Worm (Caenorhabditis elegans): ENCODE measurements around the gene C08E8.9.

C08E8.9 gene

DNA sequence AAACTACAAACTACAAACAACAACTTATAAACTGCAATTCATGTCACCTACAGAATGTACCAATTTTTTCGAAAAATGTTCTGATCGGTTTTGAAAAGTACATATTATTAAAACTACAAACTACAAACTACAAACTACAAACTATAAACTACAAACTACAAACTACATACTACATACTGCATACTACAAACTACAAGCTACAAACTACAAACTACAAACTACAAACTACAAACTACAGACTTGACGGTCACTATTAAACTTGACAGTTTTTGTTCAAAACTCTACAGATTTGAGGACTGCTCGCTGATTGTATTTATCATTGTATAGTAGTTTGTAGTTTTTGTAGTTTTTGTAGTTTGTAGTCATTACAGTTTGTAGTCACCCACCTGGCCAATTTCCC lies 10.4 kb upstream of the C08E8.9 start:
- TF ChIP-seq elt-2 (tag; optimal IDR thresholded peaks at IDR 0.05) (no peak), pha-4 (tag; optimal IDR thresholded peaks at IDR 0.05) (no peak), lin-39 (tag; optimal IDR thresholded peaks at IDR 0.05) (no peak), ztf-4 (tag; optimal IDR thresholded peaks at IDR 0.05) (no peak), hmg-11 (tag; optimal IDR thresholded peaks at IDR 0.05) (no peak), ceh-28 (tag; optimal IDR thresholded peaks at IDR 0.05) (no peak), aly-2 (tag; optimal IDR thresholded peaks at IDR 0.05) (no peak)

DNA sequence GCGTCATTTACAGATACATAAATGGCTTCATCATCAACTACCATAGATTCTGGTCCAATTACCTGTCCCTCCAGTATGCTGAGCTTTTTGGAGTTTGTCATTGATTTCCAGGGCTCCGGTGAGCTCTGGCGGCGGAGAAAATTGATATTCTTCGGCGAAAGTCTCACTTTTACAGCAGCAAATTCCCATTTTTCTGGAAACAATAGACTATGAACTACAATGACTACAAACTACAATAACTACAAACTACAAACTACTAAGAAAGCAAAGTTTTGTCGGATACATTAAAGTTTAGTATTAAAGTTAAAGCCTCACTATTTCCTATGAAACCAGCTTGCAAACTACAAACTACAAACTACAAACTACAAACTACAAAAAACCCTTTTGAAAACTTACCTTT lies 8.9 kb upstream of the C08E8.9 start, which contains the start of gene C08E8.2:
Gene C08E8.2, minus strand, starts transcription at position 101 of the 400 bp plus-strand sequence.
- TF ChIP-seq ZK546.5 (tag; optimal IDR thresholded peaks at IDR 0.05): no peak
- no peak for TF ChIP-seq pha-4 (tag; optimal IDR thresholded peaks at IDR 0.05)
- TF ChIP-seq aly-2 (tag; optimal IDR thresholded peaks at IDR 0.05): no peak
- TF ChIP-seq egl-27 (tag; optimal IDR thresholded peaks at IDR 0.05): no peak
- no peak for TF ChIP-seq R02D3.7 (tag; optimal IDR thresholded peaks at IDR 0.05)
- TF ChIP-seq eor-1 (tag; optimal IDR thresholded peaks at IDR 0.05): no peak
- no peak for TF ChIP-seq ztf-11 (tag; optimal IDR thresholded peaks at IDR 0.05)
- no peak for TF ChIP-seq unc-39 (tag; optimal IDR thresholded peaks at IDR 0.05)
- no peak for TF ChIP-seq nfya-1 (tag; optimal IDR thresholded peaks at IDR 0.05; ENCODE audit: insufficient read depth)
- TF ChIP-seq pqm-1 (tag; optimal IDR thresholded peaks at IDR 0.05): no peak

DNA sequence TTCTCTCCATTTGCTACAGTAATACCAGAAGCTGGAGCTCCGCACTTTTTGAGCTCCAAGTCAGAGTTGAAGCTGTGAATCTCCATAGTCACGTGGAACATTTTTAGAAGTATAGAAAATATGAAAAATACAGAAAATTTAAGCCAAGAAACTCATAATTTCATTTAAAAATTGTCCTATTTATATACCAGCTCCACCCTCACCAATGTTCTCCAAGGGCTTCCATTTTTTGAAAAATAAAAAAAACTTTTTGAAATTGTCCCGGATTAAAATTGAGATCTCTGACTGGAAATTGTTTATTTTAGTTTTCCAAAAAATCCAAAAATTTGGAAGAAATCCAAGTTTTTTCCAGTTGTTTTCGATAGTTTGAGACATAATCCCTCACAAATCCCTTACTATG lies 4.8 kb upstream of the C08E8.9 start, which contains the start of gene C08E8.5:
Gene C08E8.5, minus strand, starts transcription at position 101 of the 400 bp plus-strand sequence.
- no peak for TF ChIP-seq fos-1 (tag; optimal IDR thresholded peaks at IDR 0.05)

DNA sequence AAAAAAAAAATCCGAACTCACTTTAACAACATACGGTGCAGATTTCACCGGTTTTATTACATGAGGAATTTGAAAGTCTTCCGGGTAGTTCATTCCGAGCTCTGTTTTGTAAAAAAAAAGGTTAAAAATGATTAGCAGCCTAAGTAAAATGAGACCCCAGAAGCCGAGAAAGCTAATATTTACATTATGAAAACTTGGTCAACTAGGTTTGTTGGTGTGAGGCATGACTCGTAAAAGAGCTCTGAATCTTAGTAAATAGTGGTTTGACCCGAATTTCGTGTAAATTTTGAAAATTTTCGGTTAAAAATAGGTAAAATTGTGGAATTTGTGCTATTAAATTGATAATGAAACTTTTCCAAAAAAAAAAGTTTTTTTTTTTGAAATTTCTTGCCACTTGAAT lies 2.3 kb upstream of the C08E8.9 start, which contains the start of gene C08E8.1:
Gene C08E8.1, minus strand, starts transcription at position 101 of the 400 bp plus-strand sequence.
- TF ChIP-seq unc-39 (tag; optimal IDR thresholded peaks at IDR 0.05): no peak
- TF ChIP-seq nhr-237 (tag; optimal IDR thresholded peaks at IDR 0.05): no peak
- no peak for TF ChIP-seq nfya-1 (tag; optimal IDR thresholded peaks at IDR 0.05; ENCODE audit: insufficient read depth)
- no peak for TF ChIP-seq nhr-11 (tag; optimal IDR thresholded peaks at IDR 0.05)
- no peak for TF ChIP-seq elt-2 (tag; optimal IDR thresholded peaks at IDR 0.05)
- no peak for TF ChIP-seq egl-5 (tag; optimal IDR thresholded peaks at IDR 0.05)
- no peak for TF ChIP-seq egl-27 (tag; optimal IDR thresholded peaks at IDR 0.05)
- TF ChIP-seq fkh-2 (tag; optimal IDR thresholded peaks at IDR 0.05): no peak
- TF ChIP-seq ceh-28 (tag; optimal IDR thresholded peaks at IDR 0.05): no peak
- no peak for TF ChIP-seq lin-39 (tag; optimal IDR thresholded peaks at IDR 0.05)
- no peak for TF ChIP-seq mml-1 (tag; optimal IDR thresholded peaks at IDR 0.05)
- no peak for TF ChIP-seq pqm-1 (tag; optimal IDR thresholded peaks at IDR 0.05)
- no peak for TF ChIP-seq ztf-4 (tag; optimal IDR thresholded peaks at IDR 0.05)
- no peak for TF ChIP-seq sea-2 (GFP tag; optimal IDR thresholded peaks at IDR 0.05)
- no peak for TF ChIP-seq ceh-9 (tag; optimal IDR thresholded peaks at IDR 0.05)
- no peak for TF ChIP-seq unc-62 (GFP tag; optimal IDR thresholded peaks at IDR 0.05)
- no peak for TF ChIP-seq eor-1 (tag; optimal IDR thresholded peaks at IDR 0.05)
- TF ChIP-seq fkh-10 (GFP tag; optimal IDR thresholded peaks at IDR 0.05): no peak
- TF ChIP-seq ceh-16 (tag; optimal IDR thresholded peaks at IDR 0.05): no peak

DNA sequence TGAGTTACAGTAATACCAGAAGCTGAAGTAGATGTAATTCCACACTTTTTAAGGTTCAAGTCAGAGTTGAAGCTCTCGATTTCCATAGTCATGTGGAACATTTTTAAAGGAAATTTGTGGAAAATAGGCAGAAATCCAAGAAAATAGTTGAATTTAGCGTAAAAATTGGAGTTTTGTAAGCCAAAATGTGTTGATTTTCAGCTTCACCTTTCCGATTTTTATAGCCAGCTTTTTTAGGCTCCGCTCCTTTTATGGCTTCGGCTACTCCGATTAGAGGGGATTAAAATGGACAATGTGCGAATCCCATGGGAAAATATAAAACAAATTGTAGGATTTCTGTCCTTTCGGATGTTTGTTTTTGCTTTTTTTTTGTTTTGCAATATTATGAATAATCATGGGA lies 3.7 kb downstream of the C08E8.9 start, which contains the start of gene C08E8.6:
Gene C08E8.6, minus strand, starts transcription at position 101 of the 400 bp plus-strand sequence.
- no peak for TF ChIP-seq nhr-76 (tag; optimal IDR thresholded peaks at IDR 0.05)
- TF ChIP-seq tbx-2 (tag; optimal IDR thresholded peaks at IDR 0.05): no peak
- TF ChIP-seq sea-2 (GFP tag; optimal IDR thresholded peaks at IDR 0.05): no peak
- no peak for TF ChIP-seq ztf-4 (tag; optimal IDR thresholded peaks at IDR 0.05)
- TF ChIP-seq elt-2 (tag; optimal IDR thresholded peaks at IDR 0.05): no peak
- TF ChIP-seq hmg-11 (tag; optimal IDR thresholded peaks at IDR 0.05): no peak
- TF ChIP-seq nhr-11 (tag; optimal IDR thresholded peaks at IDR 0.05): no peak
- TF ChIP-seq lin-15B (tag; optimal IDR thresholded peaks at IDR 0.05): no peak
- no peak for TF ChIP-seq unc-62 (GFP tag; optimal IDR thresholded peaks at IDR 0.05)
- TF ChIP-seq egl-27 (tag; optimal IDR thresholded peaks at IDR 0.05): no peak
- TF ChIP-seq ceh-82 (tag; optimal IDR thresholded peaks at IDR 0.05): no peak

DNA sequence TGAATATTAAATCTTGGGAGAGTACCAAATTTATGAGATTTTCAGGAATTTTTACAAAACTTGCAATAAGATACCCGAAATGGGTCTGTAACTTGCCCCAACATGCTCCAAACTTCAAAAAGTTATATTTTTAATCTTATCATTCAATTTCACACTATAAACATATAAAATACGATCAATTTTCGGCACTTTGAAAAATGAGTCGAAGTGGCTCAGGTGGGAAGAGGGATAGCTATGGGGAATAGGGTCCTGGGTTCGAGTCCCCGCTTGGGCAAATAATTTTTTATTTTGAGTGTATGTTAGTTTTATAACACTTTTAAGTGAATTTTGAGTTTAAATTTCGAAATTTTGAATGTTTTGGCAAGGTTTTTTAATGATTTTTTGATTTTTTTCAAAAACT lies 6.4 kb downstream of the C08E8.9 start:
- TF ChIP-seq elt-2 (tag; optimal IDR thresholded peaks at IDR 0.05) (no peak), egl-27 (tag; optimal IDR thresholded peaks at IDR 0.05) (no peak), pqm-1 (tag; optimal IDR thresholded peaks at IDR 0.05) (no peak), nfya-1 (tag; optimal IDR thresholded peaks at IDR 0.05; ENCODE audit: insufficient read depth) (no peak), zag-1 (tag; optimal IDR thresholded peaks at IDR 0.05) (no peak), nhr-76 (tag; optimal IDR thresholded peaks at IDR 0.05) (no peak), nhr-25 (tag; optimal IDR thresholded peaks at IDR 0.05) (no peak)

All from whole organism, L3 larva.